Fruit fly (Drosophila melanogaster): ENCODE results near the gene Adi1.

DNA sequence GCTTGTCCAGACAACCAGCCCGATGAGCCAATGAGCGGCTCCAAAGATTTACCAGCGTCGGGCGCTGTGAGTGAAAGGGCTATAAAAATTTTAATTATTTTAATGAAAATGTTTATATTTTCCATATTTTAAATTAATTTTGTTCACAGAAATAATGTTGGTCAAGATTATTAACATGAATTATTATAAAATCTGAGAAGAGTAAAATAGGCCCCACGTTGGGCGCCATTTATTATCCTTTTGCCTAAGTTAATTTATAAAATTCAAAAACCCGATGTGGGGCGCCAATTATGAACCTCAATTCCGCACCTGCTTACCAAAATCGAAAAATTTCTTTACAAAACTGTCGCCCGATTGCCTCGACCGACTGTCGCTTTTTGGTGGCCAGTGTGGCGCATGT is 46.0 kb downstream of the Adi1 start:
- TF ChIP-seq Hr4 (GFP tag; optimal IDR thresholded peaks at IDR 0.05), result peak; percentile 78
- TF ChIP-seq CG8119 (GFP tag; IDR thresholded peaks at IDR 0.05), result peak; percentile 89
- TF ChIP-seq CG1621 (tag; optimal IDR thresholded peaks at IDR 0.05), result no peak
- peak; percentile 18 for TF ChIP-seq Ets21C (GFP tag; optimal IDR thresholded peaks at IDR 0.05)
- TF ChIP-seq esn (GFP tag; optimal IDR thresholded peaks at IDR 0.05), result peak; percentile 67
- peak; percentile 46 for TF ChIP-seq Hr39 (GFP tag; optimal IDR thresholded peaks at IDR 0.05)
- TF ChIP-seq fd85E (GFP tag; optimal IDR thresholded peaks at IDR 0.05), result peak; percentile 19
- peak; percentile 69 for TF ChIP-seq CG6276 (GFP tag; optimal IDR thresholded peaks at IDR 0.05)
- TF ChIP-seq Blimp-1 (GFP tag; optimal IDR thresholded peaks at IDR 0.05), result peak; percentile 56
- peak; percentile 42 for TF ChIP-seq Sox102F (GFP tag; optimal IDR thresholded peaks at IDR 0.05)
